Fruit fly (Drosophila melanogaster): ENCODE measurements around the gene PGRP-SB1.

PGRP-SB1 gene

DNA sequence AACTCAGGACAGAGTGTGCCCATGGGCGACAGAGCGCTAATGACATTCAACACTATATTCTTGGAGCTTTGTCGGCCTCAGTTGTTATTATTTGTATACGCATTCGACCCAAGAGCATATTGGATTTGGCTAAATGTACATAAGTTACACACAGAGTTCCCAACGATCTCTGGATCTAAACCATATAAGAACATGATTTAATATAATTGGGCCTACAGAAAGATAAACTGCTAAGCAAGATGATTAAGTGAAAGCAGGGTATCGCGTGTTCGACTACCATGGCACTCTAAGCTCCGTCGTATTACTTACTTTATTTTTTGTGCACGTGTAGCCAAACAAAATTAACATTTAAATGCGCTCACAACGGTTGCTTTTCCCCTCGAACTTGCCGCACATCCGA, 32.5 kb upstream of the PGRP-SB1 start (continued):
- no peak for TF ChIP-seq D (optimal IDR thresholded peaks at IDR 0.05)
- TF ChIP-seq D (GFP tag; optimal IDR thresholded peaks at IDR 0.05) = peak; percentile 42
- peak; percentile 30 for TF ChIP-seq jumu (GFP tag; optimal IDR thresholded peaks at IDR 0.05)
- no peak for TF ChIP-seq Max (GFP tag; optimal IDR thresholded peaks at IDR 0.05)
- no peak for TF ChIP-seq CG3726 (GFP tag; IDR thresholded peaks at IDR 0.05)
- TF ChIP-seq YL-1 (GFP tag; optimal IDR thresholded peaks at IDR 0.05) = no peak
- TF ChIP-seq CG16813 (GFP tag; IDR thresholded peaks at IDR 0.05; ENCODE audit: partially characterized antibody) = no peak
- TF ChIP-seq CG10321 (GFP tag; IDR thresholded peaks at IDR 0.05) = no peak
- peak; percentile 44 for TF ChIP-seq CG12769 (tag; optimal IDR thresholded peaks at IDR 0.05)
- TF ChIP-seq CG34376 (GFP tag; optimal IDR thresholded peaks at IDR 0.05) = no peak
- peak; percentile 0 for TF ChIP-seq CG12659 (GFP tag; optimal IDR thresholded peaks at IDR 0.05)
- TF ChIP-seq dan (GFP tag; IDR thresholded peaks at IDR 0.05) = no peak
- no peak for TF ChIP-seq NFAT (GFP tag; IDR thresholded peaks at IDR 0.05)
- TF ChIP-seq unpg (GFP tag; optimal IDR thresholded peaks at IDR 0.05) = peak; percentile 46
- TF ChIP-seq CG31365 (tag; optimal IDR thresholded peaks at IDR 0.05) = no peak
- peak in 1 of 2 experiments; percentile 40 for TF ChIP-seq Pdp1 (GFP tag; optimal IDR thresholded peaks at IDR 0.05)
- no peak for TF ChIP-seq sna (GFP tag; IDR thresholded peaks at IDR 0.05; ENCODE audit: partially characterized antibody)
- TF ChIP-seq CG1603 (tag; optimal IDR thresholded peaks at IDR 0.05) = peak; percentile 69
- no peak for TF ChIP-seq CG18011 (GFP tag; optimal IDR thresholded peaks at IDR 0.05)
- no peak for TF ChIP-seq pros (GFP tag; optimal IDR thresholded peaks at IDR 0.05)
- TF ChIP-seq CG12104 (GFP tag; optimal IDR thresholded peaks at IDR 0.05) = no peak
- peak; percentile 52 for TF ChIP-seq Hsf (GFP tag; optimal IDR thresholded peaks at IDR 0.05)
- TF ChIP-seq CG3995 (GFP tag; optimal IDR thresholded peaks at IDR 0.05) = no peak
- TF ChIP-seq Dll (GFP tag; IDR thresholded peaks at IDR 0.05; ENCODE audit: partially characterized antibody) = no peak
- TF ChIP-seq sima (GFP tag; optimal IDR thresholded peaks at IDR 0.05) = no peak
- TF ChIP-seq tna (GFP tag; IDR thresholded peaks at IDR 0.05; ENCODE audit: partially characterized antibody) = no peak
- TF ChIP-seq grau (tag; optimal IDR thresholded peaks at IDR 0.05) = peak; percentile 44
- TF ChIP-seq CG2889 (GFP tag; IDR thresholded peaks at IDR 0.05) = no peak
- TF ChIP-seq Hr3 (GFP tag; optimal IDR thresholded peaks at IDR 0.05) = no peak
- TF ChIP-seq CG18476 (GFP tag; optimal IDR thresholded peaks at IDR 0.05) = no peak
- TF ChIP-seq CG13624 (GFP tag; optimal IDR thresholded peaks at IDR 0.05) = no peak
- TF ChIP-seq CG2202 (tag; optimal IDR thresholded peaks at IDR 0.05) = peak; percentile 33
- no peak for TF ChIP-seq HmgD (GFP tag; optimal IDR thresholded peaks at IDR 0.05)
- TF ChIP-seq btn (GFP tag; optimal IDR thresholded peaks at IDR 0.05) = no peak
- TF ChIP-seq nmo (GFP tag; optimal IDR thresholded peaks at IDR 0.05) = peak; percentile 49
- no peak for TF ChIP-seq dati (GFP tag; IDR thresholded peaks at IDR 0.05)
- TF ChIP-seq cas (GFP tag; IDR thresholded peaks at IDR 0.05) = no peak
- no peak for TF ChIP-seq so (GFP tag; IDR thresholded peaks at IDR 0.05)
- no peak for TF ChIP-seq ab (GFP tag; optimal IDR thresholded peaks at IDR 0.05)
- TF ChIP-seq bsh (GFP tag; optimal IDR thresholded peaks at IDR 0.05) = peak in 1 of 2 experiments; percentile 81
- TF ChIP-seq CG10654 (GFP tag; optimal IDR thresholded peaks at IDR 0.05) = no peak
- no peak for TF ChIP-seq TFAM (GFP tag; optimal IDR thresholded peaks at IDR 0.05)
- no peak for TF ChIP-seq BEAF-32 (GFP tag; optimal IDR thresholded peaks at IDR 0.05)
- no peak for TF ChIP-seq hth (optimal IDR thresholded peaks at IDR 0.05)
- peak; percentile 5 for TF ChIP-seq Fer3 (tag; optimal IDR thresholded peaks at IDR 0.05)
- no peak for TF ChIP-seq CG4404 (GFP tag; IDR thresholded peaks at IDR 0.05)
- TF ChIP-seq pita (GFP tag; optimal IDR thresholded peaks at IDR 0.05) = no peak
- TF ChIP-seq HLHmδ (GFP tag; optimal IDR thresholded peaks at IDR 0.05) = no peak
- no peak for TF ChIP-seq vfl (GFP tag; optimal IDR thresholded peaks at IDR 0.05)
- TF ChIP-seq org-1 (GFP tag; optimal IDR thresholded peaks at IDR 0.05) = no peak
- TF ChIP-seq CG17186 (GFP tag; optimal IDR thresholded peaks at IDR 0.05) = no peak
- no peak for TF ChIP-seq Sox100B (GFP tag; optimal IDR thresholded peaks at IDR 0.05)

Data from whole organism, embryonic.